Fruit fly (Drosophila melanogaster): ENCODE data around the gene Sirt4.

- no peak for TF ChIP-seq kay (GFP tag; ENCODE audit: borderline replicate concordance)
- TF ChIP-seq CG5204 (GFP tag; optimal IDR thresholded peaks at IDR 0.05): no peak
- no peak for TF ChIP-seq tj (GFP tag; optimal IDR thresholded peaks at IDR 0.05)
- TF ChIP-seq CG11617 (GFP tag; optimal IDR thresholded peaks at IDR 0.05): no peak
- no peak for TF ChIP-seq Crg-1 (GFP tag; optimal IDR thresholded peaks at IDR 0.05)
- TF ChIP-seq CG33017 (tag; optimal IDR thresholded peaks at IDR 0.05): no peak
- TF ChIP-seq CG14711 (tag; optimal IDR thresholded peaks at IDR 0.05): no peak
- no peak for TF ChIP-seq bab1 (GFP tag; optimal IDR thresholded peaks at IDR 0.05)
- no peak for TF ChIP-seq pad (GFP tag; optimal IDR thresholded peaks at IDR 0.05)
These were observed 39.4 kb upstream of the Sirt4 start for dm6 chrX:5705097-5705496.

All from whole organism, adult.